Worm (Caenorhabditis elegans) whole organism, L4 larva: ENCODE measurements around the gene K07C11.7.

Experiments
- mdl-1 ChIP-seq, 2 experiments: fragments of 150-350 bp in 1 of 2; sonication (generic microtip) in 1 of 2; optimal IDR thresholded peaks; 2 replicates each; lab custom pipeline; 2014 to 2017; ENCODE audit warnings: missing biosample characterization in 2 of 2, missing genetic modification characterization in 2 of 2
- nhr-11 ChIP-seq: fragments of 150-350 bp; optimal IDR thresholded peaks from 2 replicates; lab custom pipeline; 2014; ENCODE audit warnings: missing biosample characterization, missing genetic modification characterization
- vab-7 ChIP-seq: fragments of 200-800 bp; sonication (Bioruptor generic); IDR thresholded peaks from 2 replicates; pipeline ENCODE4 v1.3.6; 2022; ENCODE audit warnings: missing genetic modification reagents, missing genetic modification characterization, missing compliant biosample characterization
- ztf-11 ChIP-seq: fragments of 150-350 bp; optimal IDR thresholded peaks from 2 replicates; lab custom pipeline; 2014; ENCODE audit warnings: missing biosample characterization, missing genetic modification characterization

- TF ChIP-seq ztf-11 (tag; lab: Kevin White, UChicago), result no peak
- TF ChIP-seq nhr-11 (tag; lab: Kevin White, UChicago), result no peak
- TF ChIP-seq vab-7 (GFP tag; lab: Robert Waterston, UW), result no peak
- no peak for TF ChIP-seq mdl-1 (tag; optimal IDR thresholded peaks at IDR 0.05; lab: Kevin White, UChicago)
These were observed 23.8 kb downstream of the K07C11.7 start, which contains the start of gene F20D6.12 for ce11 chrV:8190016-8190415.
